Fruit fly (Drosophila melanogaster): ENCODE data around the gene phol.

- TF ChIP-seq psq (optimal IDR thresholded peaks at IDR 0.05): no peak
- no peak for TF ChIP-seq EcR (GFP tag; optimal IDR thresholded peaks at IDR 0.05)
- TF ChIP-seq usp (GFP tag; optimal IDR thresholded peaks at IDR 0.05): no peak
- TF ChIP-seq pan (optimal IDR thresholded peaks at IDR 0.05): no peak
- TF ChIP-seq CG8478 (optimal IDR thresholded peaks at IDR 0.05): no peak
- TF ChIP-seq Dll (optimal IDR thresholded peaks at IDR 0.05): no peak
Measured at dm6 chr3L:9462794-9463193, 6.7 kb upstream of the phol start.

Data from whole organism.